Worm (Caenorhabditis elegans): ENCODE measurements around the gene C27A7.5.
"Not testable (repeated sequence)": the region's sequence is repeated elsewhere in the genome, so short reads cannot be mapped to it uniquely, and the experiment has no call there.

Gene C27A7.5

DNA sequence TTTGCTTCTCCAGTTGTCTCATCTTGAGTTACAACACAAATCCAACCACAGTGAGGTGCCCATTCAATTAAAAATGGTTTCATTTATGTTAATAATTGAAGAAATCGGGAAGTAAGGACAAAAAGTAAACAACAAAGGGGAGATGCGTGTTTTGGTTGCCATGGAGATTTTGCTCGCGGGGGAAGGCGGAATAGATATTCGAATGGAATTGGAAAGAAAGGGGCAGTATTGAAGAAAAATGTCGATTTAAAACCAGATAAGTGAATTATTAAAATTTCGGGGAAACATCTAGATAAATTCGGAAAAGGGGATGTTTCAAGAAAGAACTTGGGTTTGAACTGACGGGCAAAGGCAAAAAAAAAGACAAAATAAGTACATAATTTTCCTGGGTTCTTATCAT lies 11.5 kb downstream of the C27A7.5 start, which contains the start of gene che-11:
Gene che-11, minus strand, starts transcription at position 101 of the 400 bp plus-strand sequence.
- no peak for TF ChIP-seq crh-2 (tag; optimal IDR thresholded peaks at IDR 0.05)
- TF ChIP-seq F13H6.1 (tag; optimal IDR thresholded peaks at IDR 0.05), result no peak
- TF ChIP-seq zag-1 (tag; optimal IDR thresholded peaks at IDR 0.05), result no peak
- no peak for TF ChIP-seq lin-39 (tag; optimal IDR thresholded peaks at IDR 0.05)
- no peak for TF ChIP-seq lsy-2 (tag; optimal IDR thresholded peaks at IDR 0.05)
- TF ChIP-seq dmd-4 (tag; optimal IDR thresholded peaks at IDR 0.05), result no peak
- TF ChIP-seq mdl-1 (tag; optimal IDR thresholded peaks at IDR 0.05), result no peak
- TF ChIP-seq nhr-237 (tag; optimal IDR thresholded peaks at IDR 0.05), result no peak
- TF ChIP-seq egl-27 (tag; optimal IDR thresholded peaks at IDR 0.05), result no peak
- TF ChIP-seq ztf-4 (tag; optimal IDR thresholded peaks at IDR 0.05), result no peak
- TF ChIP-seq skn-1 (tag; optimal IDR thresholded peaks at IDR 0.05), result no peak
- TF ChIP-seq ceh-82 (tag; optimal IDR thresholded peaks at IDR 0.05), result no peak
- no peak for TF ChIP-seq R02D3.7 (tag; optimal IDR thresholded peaks at IDR 0.05)
- TF ChIP-seq nhr-6 (tag; optimal IDR thresholded peaks at IDR 0.05), result no peak
- TF ChIP-seq mbf-1 (tag; optimal IDR thresholded peaks at IDR 0.05), result no peak

DNA sequence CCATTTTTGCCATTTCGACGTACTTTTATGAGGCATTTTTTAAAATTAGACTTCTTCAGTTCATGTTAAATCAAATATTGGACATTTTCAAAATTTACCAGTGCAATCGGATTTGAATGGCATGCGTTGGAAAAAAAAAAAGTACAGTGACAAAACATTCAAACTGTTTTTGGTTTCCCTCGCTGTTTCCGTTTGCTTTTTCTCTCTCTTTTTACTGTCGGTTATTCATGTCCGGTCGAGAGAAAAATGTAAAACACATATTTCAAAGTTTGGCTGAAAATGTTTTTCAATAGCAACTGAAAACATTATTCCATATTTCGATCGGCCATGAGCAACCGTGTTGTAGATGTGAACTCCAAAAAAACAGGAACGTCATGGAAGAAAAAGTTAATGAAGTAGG lies 21.5 kb downstream of the C27A7.5 start, which contains the start of gene C27A7.3:
Gene C27A7.3, plus strand, starts transcription at position 301 of the 400 bp plus-strand sequence.
- TF ChIP-seq nhr-23 (tag; optimal IDR thresholded peaks at IDR 0.05), result no peak
- no peak for TF ChIP-seq blmp-1 (tag; optimal IDR thresholded peaks at IDR 0.05; ENCODE audit: insufficient read depth)
- TF ChIP-seq elt-1 (tag; optimal IDR thresholded peaks at IDR 0.05), result no peak

DNA sequence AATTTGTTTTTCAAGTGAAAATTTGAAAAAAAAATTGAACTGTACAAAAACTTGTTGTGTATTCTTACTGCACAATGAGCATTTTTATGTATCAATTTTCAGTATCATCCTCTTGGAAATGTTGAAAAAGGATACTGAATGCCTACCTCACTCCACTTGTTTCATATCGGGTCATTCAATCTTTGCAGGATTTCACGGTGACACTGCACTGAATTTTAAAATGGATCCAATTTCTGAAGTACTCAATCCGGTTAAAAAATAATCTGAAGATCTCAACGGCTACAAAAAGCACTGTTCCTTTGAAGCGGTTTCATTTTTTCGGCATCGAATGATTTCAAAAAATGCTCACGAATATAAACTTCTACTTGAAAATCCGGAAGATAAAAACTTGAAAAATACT lies 24.2 kb downstream of the C27A7.5 start:
- no peak for TF ChIP-seq crh-2 (tag; optimal IDR thresholded peaks at IDR 0.05)
- TF ChIP-seq ZK546.5 (tag; optimal IDR thresholded peaks at IDR 0.05), result no peak
- TF ChIP-seq alr-1 (tag; optimal IDR thresholded peaks at IDR 0.05), result no peak
- no peak for TF ChIP-seq ztf-11 (tag; optimal IDR thresholded peaks at IDR 0.05)
- TF ChIP-seq blmp-1 (tag; optimal IDR thresholded peaks at IDR 0.05; ENCODE audit: insufficient read depth), result no peak
- TF ChIP-seq nhr-11 (tag; optimal IDR thresholded peaks at IDR 0.05), result no peak
- no peak for TF ChIP-seq dmd-4 (tag; optimal IDR thresholded peaks at IDR 0.05)
- no peak for TF ChIP-seq ama-1 (optimal IDR thresholded peaks at IDR 0.05)
- TF ChIP-seq sma-9 (GFP tag; optimal IDR thresholded peaks at IDR 0.05), result no peak
- TF ChIP-seq sma-9 (tag; optimal IDR thresholded peaks at IDR 0.05), result no peak
- no peak for TF ChIP-seq elt-1 (tag; optimal IDR thresholded peaks at IDR 0.05)

DNA sequence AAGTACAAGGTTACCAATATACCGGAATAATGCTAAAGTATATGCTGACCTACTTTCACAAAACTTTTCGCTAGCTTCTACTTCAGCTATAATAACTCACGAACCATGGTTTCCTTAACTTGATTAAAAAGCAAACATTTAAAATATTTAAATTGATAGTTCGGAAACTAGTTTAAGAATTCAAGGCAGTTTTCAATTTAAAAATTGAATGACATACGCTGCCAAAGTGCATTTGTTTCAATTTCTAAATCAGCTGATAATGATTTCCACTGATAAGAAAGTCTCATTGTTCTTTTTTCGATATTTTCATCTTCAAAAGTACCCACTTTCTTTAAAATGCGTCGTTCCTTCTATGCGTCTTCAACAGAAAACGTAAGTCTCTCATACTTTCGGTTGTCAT lies 31.0 kb downstream of the C27A7.5 start, which contains the start of gene enpp-1:
Gene enpp-1, plus strand, starts transcription at position 301 of the 400 bp plus-strand sequence.
- not testable (repeated sequence) for TF ChIP-seq snpc-4, sem-4, nhr-25 (tag; optimal IDR thresholded peaks at IDR 0.05)

DNA sequence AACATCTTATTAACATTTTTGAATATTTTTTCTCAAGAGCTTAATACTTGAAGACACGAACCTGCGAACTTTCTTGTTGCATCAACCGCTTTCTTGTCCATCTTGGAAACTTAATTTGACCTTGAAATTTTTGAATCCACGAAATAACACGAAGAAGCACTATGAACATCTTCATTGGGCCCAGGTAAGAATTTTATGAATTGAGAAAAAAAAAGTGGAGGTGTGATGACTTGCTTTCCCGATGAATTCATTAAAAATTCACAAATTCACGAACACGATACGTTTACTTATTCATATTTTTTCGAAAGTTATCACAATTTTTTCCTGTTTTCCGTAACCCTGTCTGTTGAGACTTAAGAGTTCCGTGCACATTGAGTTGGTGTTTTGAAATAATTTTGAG lies 31.4 kb downstream of the C27A7.5 start, which contains the start of gene C27A7.6:
Gene C27A7.6, minus strand, starts transcription at position 101 of the 400 bp plus-strand sequence.
- TF ChIP-seq ceh-16, nhr-12, F13H6.1 (tag; optimal IDR thresholded peaks at IDR 0.05): not testable (repeated sequence)

DNA sequence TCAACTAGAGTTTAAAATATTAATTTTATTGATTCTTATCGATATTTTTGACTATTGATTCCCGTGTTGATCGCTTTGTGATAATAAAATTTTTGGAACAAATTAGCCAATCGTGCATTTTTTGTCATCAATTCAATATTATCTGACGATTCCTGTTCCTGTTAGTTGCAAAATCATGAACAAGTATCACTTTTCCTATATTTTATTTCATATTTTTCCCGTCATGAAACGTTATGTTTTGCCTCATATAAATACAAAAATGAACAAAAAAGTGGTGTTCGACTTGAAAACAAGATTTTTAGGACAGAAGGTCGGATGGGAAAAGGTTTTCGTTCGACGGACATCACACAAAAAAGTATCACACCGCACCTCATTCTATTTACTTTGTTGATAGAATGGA lies 40.8 kb downstream of the C27A7.5 start, which contains the start of gene C13C4.6:
Gene C13C4.6, plus strand, starts transcription at position 301 of the 400 bp plus-strand sequence.
- TF ChIP-seq peb-1 (tag; optimal IDR thresholded peaks at IDR 0.05), result no peak
- no peak for TF ChIP-seq lin-13 (GFP tag; optimal IDR thresholded peaks at IDR 0.05)
- TF ChIP-seq ceh-16 (tag; optimal IDR thresholded peaks at IDR 0.05), result no peak
- TF ChIP-seq skn-1 (tag; optimal IDR thresholded peaks at IDR 0.05), result no peak
- no peak for TF ChIP-seq nhr-237 (tag; optimal IDR thresholded peaks at IDR 0.05)
- TF ChIP-seq R02D3.7 (tag; optimal IDR thresholded peaks at IDR 0.05), result no peak
- no peak for TF ChIP-seq ztf-11 (tag; optimal IDR thresholded peaks at IDR 0.05)
- no peak for TF ChIP-seq fos-1 (tag; optimal IDR thresholded peaks at IDR 0.05)
- TF ChIP-seq nhr-10 (tag; optimal IDR thresholded peaks at IDR 0.05), result no peak
- TF ChIP-seq lsy-2 (tag; optimal IDR thresholded peaks at IDR 0.05), result no peak
- TF ChIP-seq Y55F3AM.14 (GFP tag; optimal IDR thresholded peaks at IDR 0.05), result no peak
- TF ChIP-seq nhr-77 (tag; optimal IDR thresholded peaks at IDR 0.05), result no peak
- TF ChIP-seq sma-3 (GFP tag; optimal IDR thresholded peaks at IDR 0.05), result no peak
- TF ChIP-seq nhr-129 (tag; optimal IDR thresholded peaks at IDR 0.05), result no peak
- no peak for TF ChIP-seq mbf-1 (tag; optimal IDR thresholded peaks at IDR 0.05)
- no peak for TF ChIP-seq unc-39 (tag; optimal IDR thresholded peaks at IDR 0.05)
- TF ChIP-seq ztf-1 (GFP tag; conservative IDR thresholded peaks at IDR 0.05), result no peak

Measured in whole organism, L2 larva.